Worm (Caenorhabditis elegans) whole organism, midembryonic: ENCODE measurements around the gene Y97E10AR.6.

Experiments used
- flt-1 ChIP-seq: fragments of 200-800 bp; sonication (Bioruptor generic); IDR thresholded peaks from 2 replicates; pipeline ENCODE4 v1.3.6; 2022; ENCODE audit warnings: missing genetic modification characterization, missing compliant biosample characterization
- klf-2 ChIP-seq: fragments of 200-800 bp; sonication (Bioruptor generic); conservative IDR thresholded peaks from 2 replicates; pipeline ENCODE4 v1.3.6; 2022; ENCODE audit warnings: missing genetic modification reagents, missing genetic modification characterization, missing compliant biosample characterization
- ztf-29 ChIP-seq: fragments of 200-800 bp; sonication (Bioruptor generic); IDR thresholded peaks from 2 replicates; pipeline ENCODE4 v1.3.6; 2022; ENCODE audit warnings: missing genetic modification reagents, missing genetic modification characterization, missing compliant biosample characterization

DNA sequence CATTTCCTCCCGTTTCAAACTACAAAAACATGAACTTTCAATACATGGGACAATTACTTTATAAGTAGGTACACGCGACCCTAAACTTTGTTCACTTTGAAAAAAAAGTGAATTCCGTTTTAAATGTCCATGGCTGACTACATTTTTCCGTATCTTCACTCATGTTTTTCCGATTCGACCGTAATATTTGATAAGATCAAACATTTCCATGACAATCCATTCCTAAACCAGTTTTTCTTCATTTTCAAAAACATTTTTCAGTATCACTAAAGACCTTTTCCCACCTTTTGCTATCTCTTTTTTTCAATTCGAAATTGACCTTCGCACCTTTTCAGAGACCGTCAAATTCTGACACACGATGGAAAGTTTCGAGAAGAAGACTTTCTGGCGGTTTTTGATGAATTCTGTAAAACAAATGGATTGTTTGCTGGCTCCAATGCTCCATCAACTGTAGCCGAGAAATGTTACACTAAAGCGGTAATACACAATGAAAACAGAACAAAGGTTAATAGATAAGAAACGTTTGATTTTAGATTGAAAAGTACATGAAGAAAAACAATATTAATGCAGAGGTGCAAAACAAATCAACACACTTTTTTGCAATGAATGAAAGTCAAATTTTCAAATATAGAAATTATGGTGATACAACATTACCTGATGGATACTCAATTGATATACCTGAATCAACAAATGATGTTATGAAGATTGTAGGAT, 13.8 kb upstream of the Y97E10AR.6 start:
- no peak for TF ChIP-seq klf-2 (GFP tag; lab: Robert Waterston, UW)
- TF ChIP-seq flt-1 (GFP tag; lab: Robert Waterston, UW) = no peak
- no peak for TF ChIP-seq ztf-29 (GFP tag; lab: Robert Waterston, UW)
